Fruit fly (Drosophila melanogaster): Measurements from ENCODE around the gene CTCF.

The CTCF gene

DNA sequence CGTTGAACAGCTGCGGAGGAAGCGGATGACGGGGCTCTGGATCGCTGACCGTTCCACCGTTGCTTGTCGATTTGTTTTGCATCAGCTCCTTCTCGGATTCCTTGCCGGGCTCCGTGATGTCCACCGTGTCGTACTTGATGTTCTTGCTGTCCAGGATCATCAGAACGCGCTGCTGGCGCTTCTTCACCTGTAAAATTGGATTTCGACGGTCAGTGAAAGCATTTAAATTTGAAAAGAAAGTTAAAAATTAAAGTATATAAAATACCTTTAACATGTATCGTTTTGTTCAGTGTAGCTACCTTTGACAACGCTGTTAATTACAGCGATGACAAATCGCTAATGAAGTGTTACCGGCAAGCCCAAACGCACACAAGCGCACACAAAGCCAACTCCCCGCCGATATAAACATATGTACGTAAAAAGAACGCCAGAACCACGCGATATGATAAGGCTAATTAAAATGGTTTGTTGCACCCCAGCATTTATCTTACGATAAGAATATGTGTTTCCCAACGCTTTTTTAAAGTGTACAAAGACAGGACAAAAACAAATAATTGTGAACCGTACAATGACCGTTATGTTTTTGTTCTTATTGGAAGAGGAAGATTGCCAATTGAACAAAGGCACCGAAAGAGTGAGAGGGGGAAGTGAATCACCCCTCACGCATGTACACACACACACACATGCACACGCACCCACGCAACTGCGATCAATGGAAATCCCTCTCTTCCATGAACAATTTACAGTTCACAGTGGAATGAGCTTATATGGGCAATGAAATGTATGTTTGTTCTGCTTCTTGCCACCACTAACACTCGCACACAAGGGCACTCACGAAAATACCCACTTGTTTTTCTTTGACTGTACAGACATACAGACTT, 11.5 kb upstream of the CTCF start (continued):
- TF ChIP-seq CG16813 (GFP tag; IDR thresholded peaks at IDR 0.05; ENCODE audit: partially characterized antibody) (peak; percentile 8; the same call in 1 of the 3 replicates), Opbp (GFP tag; IDR thresholded peaks at IDR 0.05; ENCODE audit: partially characterized antibody) (no peak), CG8290 (GFP tag; optimal IDR thresholded peaks at IDR 0.05) (no peak), CG8290 (tag; optimal IDR thresholded peaks at IDR 0.05) (peak in 1 of 2 experiments; percentile 41), CG13287 (GFP tag; IDR thresholded peaks at IDR 0.05; ENCODE audit: partially characterized antibody) (0 out of 2 replicates have a peak, but pooled peaks have one; percentile 17), eve (GFP tag; optimal IDR thresholded peaks at IDR 0.05) (no peak), ara (GFP tag; IDR thresholded peaks at IDR 0.05) (0 out of 2 replicates have a peak, but pooled peaks have one; percentile 43), CG43689 (GFP tag; IDR thresholded peaks at IDR 0.05) (no peak), gcm (GFP tag; optimal IDR thresholded peaks at IDR 0.05) (peak; percentile 5), CG6254 (GFP tag; optimal IDR thresholded peaks at IDR 0.05) (peak; percentile 18), odd (GFP tag; optimal IDR thresholded peaks at IDR 0.05) (no peak), Asciz (GFP tag; optimal IDR thresholded peaks at IDR 0.05) (peak; percentile 20), CG7963 (GFP tag; IDR thresholded peaks at IDR 0.05; ENCODE audit: partially characterized antibody) (no peak), CG30403 (GFP tag; optimal IDR thresholded peaks at IDR 0.05) (peak; percentile 32), CG15269 (tag; optimal IDR thresholded peaks at IDR 0.05) (peak; percentile 54), h (optimal IDR thresholded peaks at IDR 0.05) (no peak), E2f2 (GFP tag; IDR thresholded peaks at IDR 0.05) (peak; percentile 24; the same call in 1 of the 2 replicates), Ets65A (GFP tag) (peak; percentile 71), Side (GFP tag; optimal IDR thresholded peaks at IDR 0.05) (no peak), CG1602 (GFP tag; optimal IDR thresholded peaks at IDR 0.05) (no peak), CG6791 (GFP tag; IDR thresholded peaks at IDR 0.05; ENCODE audit: partially characterized antibody) (no peak), Fer3 (tag; optimal IDR thresholded peaks at IDR 0.05) (peak; percentile 19), Dref (GFP tag; IDR thresholded peaks at IDR 0.05) (no peak), CG7556 (GFP tag; optimal IDR thresholded peaks at IDR 0.05) (peak; percentile 22), CG3065 (GFP tag; optimal IDR thresholded peaks at IDR 0.05) (no peak), caup (GFP tag; optimal IDR thresholded peaks at IDR 0.05; ENCODE audit: severe bottlenecking) (peak; percentile 17), hb (GFP tag; IDR thresholded peaks at IDR 0.05; ENCODE audit: partially characterized antibody) (no peak), so (GFP tag; IDR thresholded peaks at IDR 0.05) (peak; percentile 61; the same call in 1 of the 3 replicates), Trl (optimal IDR thresholded peaks at IDR 0.05) (peak in 1 of 2 experiments; percentile 19), Trl (GFP tag; optimal IDR thresholded peaks at IDR 0.05) (no peak), crol (GFP tag; IDR thresholded peaks at IDR 0.05) (peak; percentile 86; the same call in 1 of the 2 replicates), grau (tag; optimal IDR thresholded peaks at IDR 0.05) (peak; percentile 25), CG6689 (GFP tag; IDR thresholded peaks at IDR 0.05) (peak; percentile 45; the same call in 1 of the 2 replicates), sug (tag; optimal IDR thresholded peaks at IDR 0.05) (peak; percentile 94), CG6813 (GFP tag; optimal IDR thresholded peaks at IDR 0.05) (peak; percentile 48), mirr (GFP tag; optimal IDR thresholded peaks at IDR 0.05) (peak; percentile 94), CG2129 (GFP tag; IDR thresholded peaks at IDR 0.05; ENCODE audit: partially characterized antibody) (no peak), nom (GFP tag; optimal IDR thresholded peaks at IDR 0.05) (peak; percentile 18), sr (GFP tag; IDR thresholded peaks at IDR 0.05) (peak; percentile 94; the same call in 2 of the 3 replicates), CrebB (tag; optimal IDR thresholded peaks at IDR 0.05) (peak; percentile 16), tap (tag; optimal IDR thresholded peaks at IDR 0.05) (peak; percentile 29), CG17328 (GFP tag; IDR thresholded peaks at IDR 0.05) (peak; percentile 33; the same call in 1 of the 2 replicates), ato (GFP tag; IDR thresholded peaks at IDR 0.05; ENCODE audit: partially characterized antibody) (0 out of 2 replicates have a peak, but pooled peaks have one; percentile 32), sqz (GFP tag; optimal IDR thresholded peaks at IDR 0.05) (peak; percentile 33), Ptx1 (GFP tag; IDR thresholded peaks at IDR 0.05) (0 out of 2 replicates have a peak, but pooled peaks have one; percentile 15), vnd (GFP tag; IDR thresholded peaks at IDR 0.05; ENCODE audit: partially characterized antibody) (0 out of 3 replicates have a peak, but pooled peaks have one; percentile 28), salm (tag; optimal IDR thresholded peaks at IDR 0.05) (no peak), CG12219 (GFP tag; optimal IDR thresholded peaks at IDR 0.05) (peak; percentile 18)
